Worm (Caenorhabditis elegans): ENCODE measurements around the gene pqn-75.

- no peak for TF ChIP-seq unc-62 (GFP tag; optimal IDR thresholded peaks at IDR 0.05)
- TF ChIP-seq xbp-1 (tag; optimal IDR thresholded peaks at IDR 0.05), result no peak
- no peak for TF ChIP-seq ceh-8 (GFP tag; optimal IDR thresholded peaks at IDR 0.05)
- no peak for TF ChIP-seq ztf-11 (tag; optimal IDR thresholded peaks at IDR 0.05)
- no peak for TF ChIP-seq ztf-4 (tag; optimal IDR thresholded peaks at IDR 0.05)
Observed at ce11 chrIV:4063573-4063972, 8.6 kb upstream of the pqn-75 start, which contains the start of gene ilys-6.
